Fruit fly (Drosophila melanogaster) Kc167 (cell line): ENCODE data around the gene CG6462.

ENCODE experiments used
- Sin3A ChIP-seq: fragments of >200 bp; optimal IDR thresholded peaks from 2 replicates; lab custom pipeline; 2018; ENCODE audit warnings: missing external identifiers
- h ChIP-seq: fragments of >200 bp; optimal IDR thresholded peaks from 3 replicates; lab custom pipeline; 2018; ENCODE audit warnings: missing external identifiers
- insv ChIP-seq: fragments of >200 bp; optimal IDR thresholded peaks from 3 replicates; lab custom pipeline; 2018; ENCODE audit warnings: missing external identifiers
- psq ChIP-seq: fragments of >200 bp; optimal IDR thresholded peaks from 2 replicates; lab custom pipeline; 2017; ENCODE audit warnings: missing external identifiers
- ttk ChIP-seq: sonication (Bioruptor generic); optimal IDR thresholded peaks from 2 replicates; lab custom pipeline; 2017; ENCODE audit warnings: missing external identifiers

dm6 chr3L:5988675-5989074 is 48.2 kb upstream of the CG6462 start:
- TF ChIP-seq ttk (no peak), insv (no peak), h (lab: Kevin White, UChicago) (no peak), Sin3A (lab: Kevin White, UChicago) (no peak), psq (lab: Kevin White, UChicago) (no peak)
